Worm (Caenorhabditis elegans) whole organism, L1 larva: ENCODE results near the gene hex-3.

Experiments
- alr-1 ChIP-seq: fragments of 200-800 bp; sonication (Bioruptor generic); optimal IDR thresholded peaks from 2 replicates; lab custom pipeline; 2018; ENCODE audit warnings: borderline replicate concordance, mild to moderate bottlenecking, missing genetic modification characterization, missing compliant biosample characterization
- ama-1 ChIP-seq: fragments of 150-350 bp; optimal IDR thresholded peaks from 2 replicates; lab custom pipeline; 2014
- ces-1 ChIP-seq: fragments of 150-350 bp; optimal IDR thresholded peaks from 2 replicates; lab custom pipeline; 2014; ENCODE audit warnings: missing biosample characterization, missing genetic modification reagents, missing genetic modification characterization
- dpl-1 ChIP-seq, 3 experiments: fragments of 150-350 bp in 2 of 3; sonication (generic microtip) in 1 of 3; optimal IDR thresholded peaks; 2 replicates each; lab custom pipeline; 2014 to 2017; ENCODE audit warnings: missing biosample characterization in 3 of 3, missing genetic modification characterization in 3 of 3, missing genetic modification reagents in 3 of 3
- hlh-17 ChIP-seq: fragments of 200-800 bp; sonication (Bioruptor generic); optimal IDR thresholded peaks from 2 replicates; lab custom pipeline; 2018; ENCODE audit warnings: missing genetic modification characterization, mild to moderate bottlenecking, missing compliant biosample characterization, moderate library complexity, borderline replicate concordance
- lin-13 ChIP-seq: fragments of 150-350 bp; optimal IDR thresholded peaks from 2 replicates; lab custom pipeline; 2014; ENCODE audit warnings: missing biosample characterization, missing genetic modification reagents, missing genetic modification characterization
- lin-39 ChIP-seq: fragments of 150-350 bp; optimal IDR thresholded peaks from 2 replicates; lab custom pipeline; 2014; ENCODE audit warnings: missing biosample characterization, missing genetic modification reagents, missing genetic modification characterization
- lsy-2 ChIP-seq, 2 experiments: fragments of 150-350 bp; optimal IDR thresholded peaks; 2 replicates each; lab custom pipeline; 2014; ENCODE audit warnings: missing biosample characterization in 2 of 2, missing genetic modification characterization in 2 of 2
- nhr-71 ChIP-seq: sonication (generic microtip); optimal IDR thresholded peaks from 2 replicates; lab custom pipeline; 2016; ENCODE audit warnings: mild to moderate bottlenecking, missing genetic modification characterization, moderate library complexity, missing compliant biosample characterization
- nhr-76 ChIP-seq: sonication (generic microtip); optimal IDR thresholded peaks from 2 replicates; lab custom pipeline; 2017; ENCODE audit warnings: missing biosample characterization, missing genetic modification characterization
- nhr-77 ChIP-seq: fragments of 150-350 bp; optimal IDR thresholded peaks from 2 replicates; lab custom pipeline; 2014; ENCODE audit warnings: missing biosample characterization, missing genetic modification characterization
- pqm-1 ChIP-seq: sonication (generic microtip); optimal IDR thresholded peaks from 3 replicates; lab custom pipeline; 2017; ENCODE audit warnings: missing biosample characterization, missing genetic modification characterization
- rnt-1 ChIP-seq: sonication (generic microtip); optimal IDR thresholded peaks from 2 replicates; lab custom pipeline; 2016; ENCODE audit warnings: mild to moderate bottlenecking, missing genetic modification characterization, moderate library complexity, missing compliant biosample characterization
- tbx-2 ChIP-seq: sonication (generic microtip); optimal IDR thresholded peaks from 2 replicates; lab custom pipeline; 2016; ENCODE audit warnings: missing genetic modification characterization, missing compliant biosample characterization

DNA sequence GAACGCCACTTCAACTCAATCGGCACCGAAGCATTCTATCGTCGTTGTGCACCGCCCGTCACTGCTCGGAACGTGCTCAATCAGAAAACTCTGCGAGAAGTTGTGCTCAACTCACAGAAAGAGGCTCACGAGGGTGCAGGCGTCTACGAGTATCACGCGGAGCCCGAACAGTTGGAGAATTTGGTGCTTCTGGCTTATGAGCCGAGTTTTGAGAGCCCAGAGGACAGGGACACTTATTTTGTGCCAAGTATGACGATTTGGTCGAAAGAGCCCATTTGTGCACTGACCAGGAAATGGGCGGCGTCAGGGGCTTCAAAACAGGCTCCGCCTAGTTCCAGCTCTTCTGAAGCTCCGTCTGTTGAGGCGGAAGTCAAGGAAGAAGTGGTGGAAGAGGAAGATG, 39.8 kb downstream of the hex-3 start:
- no peak for TF ChIP-seq pqm-1 (tag; lab: Kevin White, UChicago)
- TF ChIP-seq nhr-71 (tag; lab: Kevin White, UChicago), result no peak
- no peak for TF ChIP-seq nhr-76 (tag; lab: Kevin White, UChicago)
- TF ChIP-seq dpl-1 (GFP tag; optimal IDR thresholded peaks at IDR 0.05; lab: Kevin White, UChicago), result no peak
- no peak for TF ChIP-seq hlh-17
- TF ChIP-seq alr-1 (tag; lab: Kevin White, UChicago), result no peak
- TF ChIP-seq lsy-2 (tag; optimal IDR thresholded peaks at IDR 0.05; lab: Kevin White, UChicago), result no peak
- no peak for TF ChIP-seq nhr-77 (tag; lab: Kevin White, UChicago)
- no peak for TF ChIP-seq lin-13 (GFP tag; lab: Kevin White, UChicago)
- no peak for TF ChIP-seq tbx-2 (tag; lab: Kevin White, UChicago)
- TF ChIP-seq rnt-1 (tag; lab: Kevin White, UChicago), result no peak
- TF ChIP-seq ama-1 (lab: Kevin White, UChicago), result no peak
- no peak for TF ChIP-seq ces-1 (GFP tag; lab: Kevin White, UChicago)
- no peak for TF ChIP-seq lin-39 (tag; lab: Kevin White, UChicago)
